Worm (Caenorhabditis elegans) whole organism, late embryonic: ENCODE results near the gene mbk-2.

ENCODE experiments used
- C38D4.7 ChIP-seq: fragments of 200-800 bp; sonication (Bioruptor generic); optimal IDR thresholded peaks from 2 replicates; lab custom pipeline; 2018; ENCODE audit warnings: mild to moderate bottlenecking, missing genetic modification characterization, moderate library complexity, missing compliant biosample characterization
- ahr-1 ChIP-seq: sonication (generic microtip); optimal IDR thresholded peaks from 2 replicates; lab custom pipeline; 2016; ENCODE audit warnings: missing genetic modification characterization, missing compliant biosample characterization
- elt-4 ChIP-seq: sonication (generic microtip); optimal IDR thresholded peaks from 2 replicates; lab custom pipeline; 2016; ENCODE audit warnings: missing genetic modification characterization, missing compliant biosample characterization
- hlh-15 ChIP-seq: sonication (generic microtip); optimal IDR thresholded peaks from 2 replicates; lab custom pipeline; 2016; ENCODE audit warnings: missing genetic modification characterization, missing compliant biosample characterization
- pqm-1 ChIP-seq: sonication (generic microtip); optimal IDR thresholded peaks from 2 replicates; lab custom pipeline; 2016; ENCODE audit warnings: missing genetic modification characterization, missing compliant biosample characterization
- rnt-1 ChIP-seq: sonication (generic microtip); optimal IDR thresholded peaks from 2 replicates; lab custom pipeline; 2016; ENCODE audit warnings: missing genetic modification characterization, missing compliant biosample characterization
- tbx-2 ChIP-seq: sonication (generic microtip); optimal IDR thresholded peaks from 2 replicates; lab custom pipeline; 2016; ENCODE audit warnings: missing genetic modification characterization, missing compliant biosample characterization

DNA sequence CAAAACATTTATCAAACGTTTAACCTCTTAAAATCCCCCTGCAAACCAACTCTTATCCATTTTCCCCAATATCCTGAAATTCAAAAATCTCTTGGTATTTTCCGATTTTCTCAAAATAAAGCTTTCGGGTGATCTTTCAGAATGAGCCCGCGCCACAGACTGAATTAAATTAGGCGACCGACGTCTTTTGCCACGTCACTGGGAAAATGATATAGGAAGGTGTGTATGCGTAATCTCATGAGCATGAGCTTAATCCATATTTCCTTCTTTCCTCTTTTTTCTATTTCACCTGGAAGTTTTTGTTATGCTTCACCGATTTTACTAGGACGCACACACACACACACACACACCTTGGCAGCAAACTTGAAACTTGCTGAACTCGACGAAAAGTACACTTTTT lies 12.0 kb downstream of the mbk-2 start:
- TF ChIP-seq pqm-1 (tag; lab: Kevin White, UChicago) = no peak
- TF ChIP-seq tbx-2 (tag; lab: Kevin White, UChicago) = no peak
- TF ChIP-seq hlh-15 = no peak
- no peak for TF ChIP-seq rnt-1 (tag; lab: Kevin White, UChicago)
- TF ChIP-seq C38D4.7 (GFP tag; lab: Kevin White, UChicago) = no peak
- no peak for TF ChIP-seq elt-4 (tag; lab: Kevin White, UChicago)
- no peak for TF ChIP-seq ahr-1 (tag; lab: Kevin White, UChicago)
